Worm (Caenorhabditis elegans): ENCODE measurements around the gene ddi-1.

The ddi-1 gene

ce11 chrIV:6560434-6560833 lies 37.8 kb downstream of the ddi-1 start, which contains the start of gene best-9:
TSS of gene best-9 (plus strand) at chrIV:6560734.
- no peak for TF ChIP-seq lsy-2 (tag; optimal IDR thresholded peaks at IDR 0.05)
- no peak for TF ChIP-seq skn-1 (tag; optimal IDR thresholded peaks at IDR 0.05)
- TF ChIP-seq sma-9 (GFP tag; optimal IDR thresholded peaks at IDR 0.05): no peak
- TF ChIP-seq sma-9 (tag; optimal IDR thresholded peaks at IDR 0.05): no peak
- no peak for TF ChIP-seq unc-39 (tag; optimal IDR thresholded peaks at IDR 0.05)
- no peak for TF ChIP-seq crh-2 (tag; optimal IDR thresholded peaks at IDR 0.05)
- no peak for TF ChIP-seq ztf-1 (GFP tag; conservative IDR thresholded peaks at IDR 0.05)

ce11 chrIV:6562039-6562438 lies 39.4 kb downstream of the ddi-1 start:
- TF ChIP-seq lsy-2 (tag; optimal IDR thresholded peaks at IDR 0.05): no peak
- TF ChIP-seq peb-1 (tag; optimal IDR thresholded peaks at IDR 0.05): no peak
- TF ChIP-seq nhr-11 (tag; optimal IDR thresholded peaks at IDR 0.05): no peak

- no peak for TF ChIP-seq nhr-237 (tag; optimal IDR thresholded peaks at IDR 0.05)
- no peak for TF ChIP-seq elt-3 (tag; optimal IDR thresholded peaks at IDR 0.05)
- TF ChIP-seq sem-4 (tag; optimal IDR thresholded peaks at IDR 0.05): no peak
- no peak for TF ChIP-seq sma-9 (GFP tag; optimal IDR thresholded peaks at IDR 0.05)
- TF ChIP-seq sma-9 (tag; optimal IDR thresholded peaks at IDR 0.05): no peak
- TF ChIP-seq ceh-16 (tag; optimal IDR thresholded peaks at IDR 0.05): no peak
- no peak for TF ChIP-seq nhr-11 (tag; optimal IDR thresholded peaks at IDR 0.05)
- no peak for TF ChIP-seq alr-1 (tag; optimal IDR thresholded peaks at IDR 0.05)
Measured at ce11 chrIV:6565605-6566004, 42.9 kb downstream of the ddi-1 start.

ce11 chrIV:6572238-6572637 lies 49.6 kb downstream of the ddi-1 start, which contains the start of gene bicd-1:
TSS of gene bicd-1 (minus strand) at chrIV:6572338.
- no peak for TF ChIP-seq sma-3 (GFP tag; optimal IDR thresholded peaks at IDR 0.05)

ce11 chrIV:6572655-6573054 lies 50.0 kb downstream of the ddi-1 start:
- TF ChIP-seq ceh-16 (tag; optimal IDR thresholded peaks at IDR 0.05): no peak
- TF ChIP-seq elt-1 (tag; optimal IDR thresholded peaks at IDR 0.05): no peak
- TF ChIP-seq nhr-11 (tag; optimal IDR thresholded peaks at IDR 0.05): no peak
- no peak for TF ChIP-seq ztf-1 (GFP tag; conservative IDR thresholded peaks at IDR 0.05)
- TF ChIP-seq mbf-1 (tag; optimal IDR thresholded peaks at IDR 0.05): no peak
- TF ChIP-seq ama-1 (optimal IDR thresholded peaks at IDR 0.05): no peak
- TF ChIP-seq unc-39 (tag; optimal IDR thresholded peaks at IDR 0.05): no peak
- no peak for TF ChIP-seq unc-62 (GFP tag; optimal IDR thresholded peaks at IDR 0.05)
